Fruit fly (Drosophila melanogaster) whole organism, wandering third instar larva: ENCODE results near the gene CG15386.

Experiments used
- Abd-B ChIP-seq: fragments of >200 bp; optimal IDR thresholded peaks from 2 replicates; lab custom pipeline; 2017; ENCODE audit warnings: missing biosample characterization, missing genetic modification characterization
- CG32264 ChIP-seq: fragments of 200-800 bp; sonication (Bioruptor generic); optimal IDR thresholded peaks from 2 replicates; lab custom pipeline; 2016; ENCODE audit warnings: missing biosample characterization, missing genetic modification characterization
- CG9705 ChIP-seq: fragments of 200-800 bp; sonication (Bioruptor generic); optimal IDR thresholded peaks from 2 replicates; lab custom pipeline; 2018; ENCODE audit warnings: missing biosample characterization, mild to moderate bottlenecking, missing genetic modification characterization
- CrebA ChIP-seq: fragments of 200-800 bp; sonication (Bioruptor generic); optimal IDR thresholded peaks from 2 replicates; lab custom pipeline; 2016; ENCODE audit warnings: missing biosample characterization, mild to moderate bottlenecking, missing genetic modification characterization, borderline replicate concordance
- Dfd ChIP-seq: fragments of >200 bp; optimal IDR thresholded peaks from 2 replicates; lab custom pipeline; 2017; ENCODE audit warnings: missing biosample characterization, missing genetic modification characterization
- Dif ChIP-seq: fragments of 200-275, 200-300 bp; sonication (Bioruptor generic); optimal IDR thresholded peaks from 2 replicates; lab custom pipeline; 2018; ENCODE audit warnings: missing biosample characterization, missing genetic modification characterization; ENCODE audit not compliant: partially characterized antibody
- GATAd ChIP-seq: sonication (Bioruptor generic); optimal IDR thresholded peaks from 2 replicates; lab custom pipeline; 2016; ENCODE audit warnings: missing biosample characterization, missing genetic modification characterization
- HLH106 ChIP-seq: fragments of 200-800 bp; optimal IDR thresholded peaks from 3 replicates; lab custom pipeline; 2019; ENCODE audit warnings: missing biosample characterization, mild to moderate bottlenecking, missing genetic modification characterization, moderate library complexity
- Hnf4 ChIP-seq: fragments of 200-800 bp; sonication (Bioruptor generic); optimal IDR thresholded peaks from 2 replicates; lab custom pipeline; 2016; ENCODE audit warnings: missing biosample characterization, mild to moderate bottlenecking, missing genetic modification characterization
- Hr78 ChIP-seq: fragments of >200 bp; optimal IDR thresholded peaks from 2 replicates; lab custom pipeline; 2017; ENCODE audit warnings: missing biosample characterization, missing genetic modification characterization
- Hr83 ChIP-seq: fragments of 200-300 bp; sonication (Bioruptor generic); optimal IDR thresholded peaks from 2 replicates; lab custom pipeline; 2016; ENCODE audit warnings: missing biosample characterization, mild to moderate bottlenecking, missing genetic modification characterization, moderate library complexity; ENCODE audit not compliant: poor library complexity, severe bottlenecking
- Jra ChIP-seq: sonication (Bioruptor generic); optimal IDR thresholded peaks from 2 replicates; lab custom pipeline; 2016; ENCODE audit warnings: missing biosample characterization, missing genetic modification characterization
- Mio ChIP-seq: sonication (Bioruptor generic); optimal IDR thresholded peaks from 2 replicates; lab custom pipeline; 2016; ENCODE audit warnings: missing biosample characterization, missing genetic modification characterization
- Myc ChIP-seq: fragments of >200 bp; optimal IDR thresholded peaks from 2 replicates; lab custom pipeline; 2017
- N ChIP-seq: fragments of >200 bp; optimal IDR thresholded peaks from 2 replicates; lab custom pipeline; 2018; ENCODE audit warnings: missing biosample characterization, missing external identifiers, missing genetic modification characterization
- OdsH ChIP-seq: fragments of 200-800 bp; sonication (Bioruptor generic); optimal IDR thresholded peaks from 2 replicates; lab custom pipeline; 2016; ENCODE audit warnings: missing biosample characterization, mild to moderate bottlenecking, missing genetic modification characterization
- Rel ChIP-seq, 2 experiments: fragments of 200-800 bp; sonication (Bioruptor generic) in 1 of 2; optimal IDR thresholded peaks; 2 replicates in 1 of 2; 3 replicates in 1 of 2; lab custom pipeline; 2016 to 2019; ENCODE audit warnings: mild to moderate bottlenecking in 2 of 2, missing biosample characterization in 2 of 2, missing genetic modification characterization in 2 of 2, moderate library complexity in 1 of 2
- Sp1 ChIP-seq: fragments of 200-800 bp; sonication (Bioruptor generic); optimal IDR thresholded peaks from 3 replicates; lab custom pipeline; 2019; ENCODE audit warnings: missing biosample characterization, mild to moderate bottlenecking, missing genetic modification characterization, moderate library complexity
- Vsx2 ChIP-seq: fragments of 200-300, 225-300 bp; sonication (Bioruptor generic); optimal IDR thresholded peaks from 2 replicates; lab custom pipeline; 2018; ENCODE audit warnings: missing biosample characterization, missing genetic modification characterization; ENCODE audit not compliant: partially characterized antibody
- br ChIP-seq: fragments of 200-800 bp; sonication (Bioruptor generic); optimal IDR thresholded peaks from 2 replicates; lab custom pipeline; 2016; ENCODE audit warnings: missing biosample characterization, missing genetic modification characterization
- brk ChIP-seq: fragments of 200-800 bp; sonication (Bioruptor generic); optimal IDR thresholded peaks from 2 replicates; lab custom pipeline; 2016; ENCODE audit warnings: missing biosample characterization, mild to moderate bottlenecking, missing genetic modification characterization
- dl ChIP-seq, 2 experiments: fragments of 175-275, 200-275 bp in 1 of 2; fragments of 200-275 bp in 1 of 2; sonication (Bioruptor generic); optimal IDR thresholded peaks; lab custom pipeline; 2018; ENCODE audit warnings: mild to moderate bottlenecking in 2 of 2, missing biosample characterization in 2 of 2, missing genetic modification characterization in 2 of 2, moderate library complexity in 2 of 2; ENCODE audit not compliant: partially characterized antibody in 2 of 2, insufficient read depth in 1 of 2
- dmrt93B ChIP-seq: fragments of 200-800 bp; sonication (Bioruptor generic); optimal IDR thresholded peaks from 2 replicates; lab custom pipeline; 2018; ENCODE audit warnings: missing biosample characterization, mild to moderate bottlenecking, missing genetic modification characterization
- dsf ChIP-seq: sonication (Bioruptor generic); optimal IDR thresholded peaks from 2 replicates; lab custom pipeline; 2016; ENCODE audit warnings: missing biosample characterization, missing genetic modification characterization, borderline replicate concordance
- ey ChIP-seq: fragments of 200-800 bp; sonication (Bioruptor generic); optimal IDR thresholded peaks from 2 replicates; lab custom pipeline; 2016; ENCODE audit warnings: missing biosample characterization, missing genetic modification characterization
- foxo ChIP-seq, 2 experiments: fragments of 200-800 bp; sonication (Bioruptor generic); optimal IDR thresholded peaks; 2 replicates in 1 of 2; 3 replicates in 1 of 2; lab custom pipeline; 2016 to 2017; ENCODE audit warnings: missing biosample characterization in 2 of 2, missing genetic modification characterization in 2 of 2
- fru ChIP-seq: fragments of 200-800 bp; sonication (Bioruptor generic); optimal IDR thresholded peaks from 3 replicates; lab custom pipeline; 2016; ENCODE audit warnings: missing biosample characterization, mild to moderate bottlenecking, missing genetic modification characterization
- h ChIP-seq: fragments of 200-800 bp; sonication (Bioruptor generic); optimal IDR thresholded peaks from 3 replicates; lab custom pipeline; 2016; ENCODE audit warnings: missing biosample characterization, mild to moderate bottlenecking, missing genetic modification characterization
- jim ChIP-seq: fragments of 175-275, 200-325 bp; sonication (Bioruptor generic); optimal IDR thresholded peaks from 2 replicates; lab custom pipeline; 2016; ENCODE audit warnings: missing biosample characterization, mild to moderate bottlenecking, missing genetic modification characterization
- lola ChIP-seq: fragments of >200 bp; optimal IDR thresholded peaks from 2 replicates; lab custom pipeline; 2017; ENCODE audit warnings: missing biosample characterization, missing genetic modification characterization
- pan ChIP-seq: fragments of >200 bp; optimal IDR thresholded peaks from 2 replicates; lab custom pipeline; 2017
- psq ChIP-seq: fragments of 200-800 bp; sonication (Bioruptor generic); optimal IDR thresholded peaks from 3 replicates; lab custom pipeline; 2017; ENCODE audit warnings: missing biosample characterization, mild to moderate bottlenecking, missing genetic modification characterization, moderate library complexity
- rgr ChIP-seq: fragments of 200-800 bp; sonication (Bioruptor generic); optimal IDR thresholded peaks from 3 replicates; lab custom pipeline; 2016; ENCODE audit warnings: missing biosample characterization, mild to moderate bottlenecking, missing genetic modification characterization
- sage ChIP-seq: fragments of 200-800 bp; sonication (Bioruptor generic); optimal IDR thresholded peaks from 2 replicates; lab custom pipeline; 2016; ENCODE audit warnings: missing biosample characterization, mild to moderate bottlenecking, missing genetic modification characterization
- sv ChIP-seq: fragments of 200-800 bp; sonication (Bioruptor generic); optimal IDR thresholded peaks from 3 replicates; lab custom pipeline; 2016; ENCODE audit warnings: missing biosample characterization, missing genetic modification characterization
- tai ChIP-seq: sonication (Bioruptor generic); optimal IDR thresholded peaks from 2 replicates; lab custom pipeline; 2016; ENCODE audit warnings: missing biosample characterization, missing genetic modification characterization
- usp ChIP-seq: fragments of >200 bp; optimal IDR thresholded peaks from 2 replicates; lab custom pipeline; 2017; ENCODE audit warnings: missing biosample characterization, missing genetic modification characterization
- woc ChIP-seq: sonication (Bioruptor generic); optimal IDR thresholded peaks from 2 replicates; lab custom pipeline; 2016; ENCODE audit warnings: missing biosample characterization, mild to moderate bottlenecking, missing genetic modification characterization

Gene CG15386

dm6 chr2L:2194305-2194828, 22.7 kb downstream of the CG15386 start:
- TF ChIP-seq h (GFP tag; lab: Kevin White, UChicago): peak; percentile 2
- no peak for TF ChIP-seq psq (GFP tag; lab: Kevin White, UChicago)
- no peak for TF ChIP-seq Mio (GFP tag; lab: Kevin White, UChicago)
- TF ChIP-seq dmrt93B (GFP tag; lab: Kevin White, UChicago): no peak
- TF ChIP-seq HLH106: no peak
- TF ChIP-seq Hr78: no peak
- no peak for TF ChIP-seq CG32264 (GFP tag; lab: Kevin White, UChicago)
- TF ChIP-seq GATAd (GFP tag; lab: Kevin White, UChicago): no peak
- TF ChIP-seq ey: no peak
- no peak for TF ChIP-seq usp (GFP tag; lab: Kevin White, UChicago)
- TF ChIP-seq rgr (GFP tag; lab: Kevin White, UChicago): no peak
- no peak for TF ChIP-seq br (GFP tag; lab: Kevin White, UChicago)
- no peak for TF ChIP-seq OdsH (GFP tag; lab: Kevin White, UChicago)
- no peak for TF ChIP-seq tai (GFP tag; lab: Kevin White, UChicago)
- TF ChIP-seq Dif (GFP tag; lab: Kevin White, UChicago): peak; percentile 67
- no peak for TF ChIP-seq Abd-B (GFP tag; lab: Kevin White, UChicago)
- no peak for TF ChIP-seq lola (GFP tag; lab: Kevin White, UChicago)
- no peak for TF ChIP-seq dl (GFP tag; optimal IDR thresholded peaks at IDR 0.05; lab: Kevin White, UChicago; ENCODE audit: insufficient read depth in 1 of 2, partially characterized antibody in 2 of 2)
- TF ChIP-seq sv (GFP tag; lab: Kevin White, UChicago): no peak
- TF ChIP-seq CG9705 (GFP tag; lab: Kevin White, UChicago): no peak
- no peak for TF ChIP-seq CrebA (GFP tag; lab: Kevin White, UChicago)
- no peak for TF ChIP-seq woc (GFP tag; lab: Kevin White, UChicago)
- TF ChIP-seq fru: no peak
- no peak for TF ChIP-seq pan (lab: Kevin White, UChicago)
- TF ChIP-seq Vsx2: peak; percentile 32
- no peak for TF ChIP-seq N (GFP tag; lab: Kevin White, UChicago)
- no peak for TF ChIP-seq dsf (GFP tag; lab: Kevin White, UChicago)
- no peak for TF ChIP-seq Jra (GFP tag; lab: Kevin White, UChicago)
- TF ChIP-seq Rel (GFP tag; optimal IDR thresholded peaks at IDR 0.05; lab: Kevin White, UChicago): no peak
- peak; percentile 30 for TF ChIP-seq Rel (tag; optimal IDR thresholded peaks at IDR 0.05; lab: Kevin White, UChicago)
- TF ChIP-seq Dfd (GFP tag; lab: Kevin White, UChicago): no peak
- TF ChIP-seq brk: no peak
- TF ChIP-seq sage (GFP tag; lab: Kevin White, UChicago): peak; percentile 4
- TF ChIP-seq Myc: no peak
- no peak for TF ChIP-seq Sp1 (GFP tag; lab: Kevin White, UChicago)
- no peak for TF ChIP-seq Hnf4 (GFP tag; lab: Kevin White, UChicago)
- no peak for TF ChIP-seq jim (GFP tag; lab: Kevin White, UChicago)
- TF ChIP-seq foxo (GFP tag; optimal IDR thresholded peaks at IDR 0.05; lab: Kevin White, UChicago): no peak
- TF ChIP-seq Hr83 (GFP tag; lab: Kevin White, UChicago): no peak

- TF ChIP-seq Sp1 (GFP tag; lab: Kevin White, UChicago) (peak; percentile 51), OdsH (GFP tag; lab: Kevin White, UChicago) (peak; percentile 46), ey (no peak), Hr83 (GFP tag; lab: Kevin White, UChicago) (peak; percentile 55), fru (peak; percentile 23), usp (GFP tag; lab: Kevin White, UChicago) (no peak), dmrt93B (GFP tag; lab: Kevin White, UChicago) (peak; percentile 18), psq (GFP tag; lab: Kevin White, UChicago) (peak; percentile 13), Hnf4 (GFP tag; lab: Kevin White, UChicago) (no peak), Rel (GFP tag; optimal IDR thresholded peaks at IDR 0.05; lab: Kevin White, UChicago) (no peak), Rel (tag; optimal IDR thresholded peaks at IDR 0.05; lab: Kevin White, UChicago) (peak; percentile 95), foxo (GFP tag; optimal IDR thresholded peaks at IDR 0.05; lab: Kevin White, UChicago) (peak; percentile 1 to 13), dl (GFP tag; optimal IDR thresholded peaks at IDR 0.05; lab: Kevin White, UChicago; ENCODE audit: insufficient read depth in 1 of 2, partially characterized antibody in 2 of 2) (peak; percentile 40 to 86), br (GFP tag; lab: Kevin White, UChicago) (peak; percentile 9), Vsx2 (peak; percentile 94), CrebA (GFP tag; lab: Kevin White, UChicago) (peak; percentile 76), Abd-B (GFP tag; lab: Kevin White, UChicago) (no peak), rgr (GFP tag; lab: Kevin White, UChicago) (peak; percentile 44), Jra (GFP tag; lab: Kevin White, UChicago) (no peak), sage (GFP tag; lab: Kevin White, UChicago) (no peak), CG9705 (GFP tag; lab: Kevin White, UChicago) (peak; percentile 32), GATAd (GFP tag; lab: Kevin White, UChicago) (no peak), sv (GFP tag; lab: Kevin White, UChicago) (no peak), HLH106 (peak; percentile 55), Dif (GFP tag; lab: Kevin White, UChicago) (peak; percentile 90), tai (GFP tag; lab: Kevin White, UChicago) (no peak), Myc (peak; percentile 44), h (GFP tag; lab: Kevin White, UChicago) (peak; percentile 83)
These were observed 23.7 kb downstream of the CG15386 start for dm6 chr2L:2193357-2193780.
